Worm (Caenorhabditis elegans): ENCODE data around the gene cln-3.1.

Gene cln-3.1

DNA sequence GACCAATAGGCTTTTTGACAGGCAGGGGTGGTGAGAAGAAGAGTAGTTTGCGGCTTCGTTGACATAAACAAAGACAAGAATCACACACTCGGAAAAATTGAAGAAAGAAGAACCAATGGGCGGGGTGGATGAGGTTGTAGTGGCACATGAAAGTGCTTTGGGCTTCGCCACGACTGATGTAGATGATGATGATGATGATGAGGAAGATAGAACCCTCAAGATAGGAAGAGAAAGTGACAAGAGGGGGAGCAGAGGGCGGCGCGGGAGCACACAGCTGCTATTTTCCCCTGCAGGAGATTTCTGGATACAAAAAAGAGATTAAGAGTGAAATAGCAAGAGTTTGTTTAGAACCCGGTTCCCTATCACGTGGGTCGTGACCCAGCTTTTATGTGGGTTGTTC is 43.5 kb upstream of the cln-3.1 start (continued):
- no peak for TF ChIP-seq madf-5 (GFP tag; IDR thresholded peaks at IDR 0.05)
- no peak for TF ChIP-seq lin-29 (GFP tag; IDR thresholded peaks at IDR 0.05)
- no peak for TF ChIP-seq daf-19 (GFP tag; conservative IDR thresholded peaks at IDR 0.05)
- TF ChIP-seq hlh-11 (tag; optimal IDR thresholded peaks at IDR 0.05), result peak; percentile 22
- no peak for TF ChIP-seq pha-4 (GFP tag; IDR thresholded peaks at IDR 0.05)
- no peak for TF ChIP-seq pha-4 (tag; optimal IDR thresholded peaks at IDR 0.05)
- no peak for TF ChIP-seq vab-7 (GFP tag; IDR thresholded peaks at IDR 0.05)
- TF ChIP-seq nhr-102 (tag; optimal IDR thresholded peaks at IDR 0.05), result no peak
- no peak for TF ChIP-seq F26F4.8 (GFP tag; conservative IDR thresholded peaks at IDR 0.05)
- TF ChIP-seq fkh-10 (GFP tag; optimal IDR thresholded peaks at IDR 0.05), result no peak
- no peak for TF ChIP-seq lin-15B (tag; optimal IDR thresholded peaks at IDR 0.05)

DNA sequence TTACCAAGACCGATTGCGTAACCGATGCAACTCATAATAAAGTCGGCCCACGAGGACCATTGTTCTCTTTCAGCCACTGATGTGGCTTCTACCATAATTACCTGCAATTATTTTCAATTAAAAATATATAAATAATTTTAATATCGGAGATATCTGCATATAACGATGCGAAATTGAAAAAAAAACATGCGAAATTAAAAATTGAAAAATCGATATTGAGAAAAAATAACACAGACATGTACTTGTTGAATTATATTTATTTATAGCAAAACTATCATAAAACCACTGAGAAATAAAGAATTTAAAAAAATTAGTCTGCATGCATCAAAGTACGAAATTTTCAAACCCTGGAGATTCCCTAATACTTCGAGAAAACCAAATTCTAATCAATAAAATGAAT is 42.9 kb upstream of the cln-3.1 start, which contains the start of gene snf-11:
Gene snf-11 (minus strand): TSS at position 101 of the 400 bp plus-strand sequence.
- TF ChIP-seq lin-39 (tag; optimal IDR thresholded peaks at IDR 0.05) (no peak), rbr-2 (tag; optimal IDR thresholded peaks at IDR 0.05) (no peak)

DNA sequence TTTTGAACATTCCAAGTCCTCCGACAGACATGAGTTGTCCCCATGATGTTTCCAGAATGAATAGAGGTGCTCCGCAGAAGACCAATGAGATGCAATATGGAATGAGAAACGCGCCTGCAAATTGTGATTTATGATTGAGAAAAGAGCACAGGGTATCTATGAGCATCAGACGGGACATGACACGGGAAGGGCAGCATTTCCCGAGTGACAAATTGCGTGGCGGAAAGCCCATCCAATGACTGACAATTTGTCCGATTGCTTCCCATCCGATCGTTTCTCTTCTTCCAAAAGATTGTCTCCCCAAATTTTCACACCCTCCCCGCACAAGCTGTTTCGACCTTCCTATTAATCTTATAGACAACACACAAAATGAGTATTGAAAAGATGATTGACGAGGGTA is 42.3 kb upstream of the cln-3.1 start:
- no peak for TF ChIP-seq lin-39 (tag; optimal IDR thresholded peaks at IDR 0.05)
- no peak for TF ChIP-seq pha-4 (GFP tag; IDR thresholded peaks at IDR 0.05)
- TF ChIP-seq pha-4 (tag; optimal IDR thresholded peaks at IDR 0.05), result no peak
- TF ChIP-seq arid-1 (GFP tag; conservative IDR thresholded peaks at IDR 0.05), result no peak
- TF ChIP-seq zfp-2 (tag; optimal IDR thresholded peaks at IDR 0.05), result no peak
- peak in 1 of 2 experiments; percentile 11 for TF ChIP-seq daf-16 (GFP tag; optimal IDR thresholded peaks at IDR 0.05)
- no peak for TF ChIP-seq daf-16 (tag; optimal IDR thresholded peaks at IDR 0.05)
- no peak for TF ChIP-seq nhr-48 (tag; optimal IDR thresholded peaks at IDR 0.05)
- TF ChIP-seq jun-1 (tag; optimal IDR thresholded peaks at IDR 0.05), result no peak
- no peak for TF ChIP-seq dmd-8 (GFP tag; IDR thresholded peaks at IDR 0.05)
- TF ChIP-seq Y75B8A.6 (GFP tag; IDR thresholded peaks at IDR 0.05), result no peak
- no peak for TF ChIP-seq nhr-10 (tag; optimal IDR thresholded peaks at IDR 0.05)
- TF ChIP-seq ctbp-1 (GFP tag; IDR thresholded peaks at IDR 0.05), result no peak
- peak; percentile 47; the same call in 1 of the 2 replicates for TF ChIP-seq ceh-20 (GFP tag; IDR thresholded peaks at IDR 0.05)
- TF ChIP-seq php-3 (GFP tag; IDR thresholded peaks at IDR 0.05), result no peak
- peak; percentile 35 for TF ChIP-seq hlh-11 (tag; optimal IDR thresholded peaks at IDR 0.05)
- no peak for TF ChIP-seq tag-97 (GFP tag; IDR thresholded peaks at IDR 0.05)
- no peak for TF ChIP-seq sdz-12 (GFP tag; optimal IDR thresholded peaks at IDR 0.05)
- no peak for TF ChIP-seq ama-1 (optimal IDR thresholded peaks at IDR 0.05)
- no peak for TF ChIP-seq skn-1 (tag; optimal IDR thresholded peaks at IDR 0.05)
- TF ChIP-seq nhr-11 (tag; optimal IDR thresholded peaks at IDR 0.05), result peak; percentile 9

DNA sequence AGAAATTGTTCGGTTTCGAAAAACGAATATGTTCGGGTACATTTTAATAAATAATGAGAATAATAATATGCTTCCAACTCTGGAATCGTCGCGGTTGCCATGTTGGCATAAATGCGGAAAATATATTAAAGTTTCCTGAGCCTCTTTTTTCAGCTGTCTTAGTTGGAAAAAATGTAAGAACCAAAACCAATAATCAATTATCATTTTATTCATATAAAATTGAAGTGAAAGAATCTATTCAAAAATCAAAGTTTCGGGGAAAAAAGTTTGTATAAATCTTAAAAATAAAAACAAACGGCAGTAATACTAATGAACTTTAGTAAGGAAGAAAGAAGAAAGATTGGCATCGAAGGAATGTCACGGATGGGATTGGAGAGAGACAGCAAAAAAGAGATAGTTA is 39.4 kb upstream of the cln-3.1 start, which contains the start of gene srh-45:
Gene srh-45 (minus strand): TSS at position 101 of the 400 bp plus-strand sequence.
- TF ChIP-seq T20F7.1 (GFP tag; optimal IDR thresholded peaks at IDR 0.05), result no peak
- peak; percentile 52 for TF ChIP-seq aha-1 (tag)
- TF ChIP-seq fkh-10 (GFP tag; optimal IDR thresholded peaks at IDR 0.05), result no peak
- no peak for TF ChIP-seq nhr-77 (tag; optimal IDR thresholded peaks at IDR 0.05)

DNA sequence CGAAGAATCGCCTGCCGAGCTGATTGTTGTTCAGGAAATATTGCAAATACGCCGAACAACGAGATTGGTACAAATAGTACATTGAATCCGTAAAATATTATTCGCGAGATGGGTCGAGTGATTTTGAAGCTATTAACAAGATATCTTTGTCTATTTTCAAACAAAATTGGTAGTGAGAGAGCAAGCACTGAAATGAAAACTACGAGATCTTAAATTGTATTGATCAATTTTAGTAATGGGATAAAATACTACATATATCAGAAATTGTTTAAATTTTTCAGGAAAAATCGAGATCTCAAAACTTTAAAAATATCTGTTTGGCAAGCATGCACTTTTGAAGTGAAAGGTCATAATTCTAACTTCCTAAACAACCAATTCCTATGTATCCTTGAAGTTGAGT is 38.7 kb upstream of the cln-3.1 start:
- no peak for TF ChIP-seq set-16 (GFP tag; IDR thresholded peaks at IDR 0.05)
- TF ChIP-seq Y48G9A.11 (GFP tag; IDR thresholded peaks at IDR 0.05), result no peak
- TF ChIP-seq aha-1 (tag), result peak; percentile 94
- TF ChIP-seq ceh-32 (tag; optimal IDR thresholded peaks at IDR 0.05; ENCODE audit: poor library complexity), result no peak
